Worm (Caenorhabditis elegans): Measurements from ENCODE around the gene Y81B9A.2.

- TF ChIP-seq mdl-1 (tag; optimal IDR thresholded peaks at IDR 0.05) (no peak), nhr-28 (tag; optimal IDR thresholded peaks at IDR 0.05) (no peak), elt-3 (tag; optimal IDR thresholded peaks at IDR 0.05) (no peak), nhr-76 (tag; optimal IDR thresholded peaks at IDR 0.05) (no peak), nhr-12 (tag; optimal IDR thresholded peaks at IDR 0.05) (no peak), snpc-4 (tag; optimal IDR thresholded peaks at IDR 0.05) (no peak), ama-1 (optimal IDR thresholded peaks at IDR 0.05) (no peak), pqm-1 (tag; optimal IDR thresholded peaks at IDR 0.05) (no peak), sea-2 (GFP tag; optimal IDR thresholded peaks at IDR 0.05) (no peak), nhr-43 (tag; optimal IDR thresholded peaks at IDR 0.05; ENCODE audit: poor library complexity, severe bottlenecking) (no peak)
These were observed 46.5 kb upstream of the Y81B9A.2 start, which contains the start of gene B0563.6 for ce11 chrX:9137402-9137801.

Data from whole organism, L3 larva.